Worm (Caenorhabditis elegans) whole organism, early embryonic: ENCODE results near the gene imph-1.
A peak's percentile ranks its signal among the peaks of the same experiment; 100 is the strongest.

ENCODE experiments used
- B0310.2 ChIP-seq: sonication (generic microtip); optimal IDR thresholded peaks from 2 replicates; lab custom pipeline; 2016; ENCODE audit warnings: mild to moderate bottlenecking, missing genetic modification characterization, missing compliant biosample characterization
- F13C5.2 ChIP-seq: sonication (generic microtip); optimal IDR thresholded peaks from 2 replicates; lab custom pipeline; 2017; ENCODE audit warnings: mild to moderate bottlenecking, missing genetic modification characterization, inconsistent platforms, missing compliant biosample characterization
- aly-1 ChIP-seq: sonication (generic microtip); optimal IDR thresholded peaks from 2 replicates; lab custom pipeline; 2016; ENCODE audit warnings: missing genetic modification characterization, missing compliant biosample characterization
- ama-1 ChIP-seq: fragments of 150-350 bp; optimal IDR thresholded peaks from 2 replicates; lab custom pipeline; 2014
- ceh-13 ChIP-seq: fragments of 200-800 bp; sonication (Bioruptor generic); optimal IDR thresholded peaks from 2 replicates; lab custom pipeline; 2018; ENCODE audit warnings: mild to moderate bottlenecking, missing genetic modification characterization, missing compliant biosample characterization
- ceh-36 ChIP-seq: sonication (generic microtip); optimal IDR thresholded peaks from 2 replicates; lab custom pipeline; 2016; ENCODE audit warnings: missing genetic modification characterization, inconsistent platforms, missing compliant biosample characterization
- ets-7 ChIP-seq: sonication (generic microtip); optimal IDR thresholded peaks from 2 replicates; lab custom pipeline; 2016; ENCODE audit warnings: missing genotype, missing genetic modification characterization, missing compliant biosample characterization
- flt-1 ChIP-seq: fragments of 200-800 bp; sonication (Bioruptor generic); IDR thresholded peaks from 2 replicates; pipeline ENCODE4 v1.3.6; 2022; ENCODE audit warnings: missing genetic modification characterization, missing compliant biosample characterization
- hmbx-1 ChIP-seq: sonication (generic microtip); optimal IDR thresholded peaks from 2 replicates; lab custom pipeline; 2016; ENCODE audit warnings: mild to moderate bottlenecking, missing genetic modification characterization, missing compliant biosample characterization
- hmg-4 ChIP-seq: fragments of 200-800 bp; sonication (Bioruptor generic); optimal IDR thresholded peaks from 2 replicates; lab custom pipeline; 2018; ENCODE audit warnings: mild to moderate bottlenecking, missing genetic modification characterization, missing compliant biosample characterization
- hnd-1 ChIP-seq: sonication (generic microtip); optimal IDR thresholded peaks from 2 replicates; lab custom pipeline; 2016; ENCODE audit warnings: missing genetic modification characterization, missing compliant biosample characterization
- pes-1 ChIP-seq: fragments of 200-800 bp; sonication (Bioruptor generic); IDR thresholded peaks from 2 replicates; pipeline ENCODE4 v1.3.6; 2022; ENCODE audit warnings: missing genetic modification reagents, missing genetic modification characterization, missing compliant biosample characterization
- scrt-1 ChIP-seq: fragments of 200-800 bp; sonication (Bioruptor generic); IDR thresholded peaks from 2 replicates; pipeline ENCODE4 v1.3.6; 2022; ENCODE audit warnings: missing genetic modification characterization, missing compliant biosample characterization
- sea-1 ChIP-seq: fragments of 200-800 bp; sonication (Bioruptor generic); conservative IDR thresholded peaks from 2 replicates; pipeline ENCODE4 v1.3.6; 2022; ENCODE audit warnings: missing genetic modification characterization, missing compliant biosample characterization
- tbx-11 ChIP-seq: fragments of 200-800 bp; sonication (Bioruptor generic); IDR thresholded peaks from 2 replicates; pipeline ENCODE4 v1.3.6; 2022; ENCODE audit warnings: missing genetic modification characterization, missing compliant biosample characterization
- tbx-37 ChIP-seq: fragments of 200-800 bp; sonication (Bioruptor generic); conservative IDR thresholded peaks from 2 replicates; pipeline ENCODE4 v1.3.6; 2022; ENCODE audit warnings: missing genetic modification reagents, missing genetic modification characterization, missing compliant biosample characterization
- tra-4 ChIP-seq: sonication (generic microtip); optimal IDR thresholded peaks from 2 replicates; lab custom pipeline; 2017; ENCODE audit warnings: missing genetic modification characterization, missing compliant biosample characterization

imph-1 gene

DNA sequence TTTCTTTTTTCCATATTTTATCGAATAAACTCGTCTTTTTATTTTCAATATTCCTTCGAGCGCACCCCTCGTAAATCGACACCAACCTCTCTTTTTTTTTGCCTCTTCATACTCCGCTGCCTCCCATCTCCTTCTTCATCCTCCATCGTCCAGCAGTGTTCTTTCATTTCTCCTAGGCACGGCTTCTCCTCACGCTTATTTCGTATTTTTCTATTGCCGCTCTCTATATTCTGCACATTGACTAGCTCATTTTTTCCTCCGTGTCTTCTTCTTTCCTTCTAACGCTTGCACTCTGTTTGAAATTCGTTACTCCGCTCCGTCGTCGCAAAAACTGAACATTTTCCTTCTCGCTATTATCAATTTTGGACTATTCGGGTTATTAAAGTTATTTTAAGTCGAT, 1.9 kb downstream of the imph-1 start:
- TF ChIP-seq F13C5.2 (tag; lab: Kevin White, UChicago), result no peak
- TF ChIP-seq ceh-36 (tag; lab: Kevin White, UChicago), result no peak
- no peak for TF ChIP-seq ama-1
- TF ChIP-seq sea-1 (GFP tag; lab: Robert Waterston, UW), result no peak
- TF ChIP-seq tbx-37, result no peak
- no peak for TF ChIP-seq B0310.2 (tag; lab: Kevin White, UChicago)
- no peak for TF ChIP-seq scrt-1 (GFP tag; lab: Robert Waterston, UW)
- no peak for TF ChIP-seq hmbx-1 (tag; lab: Kevin White, UChicago)
- TF ChIP-seq hmg-4 (GFP tag; lab: Kevin White, UChicago), result no peak
- TF ChIP-seq pes-1, result no peak

DNA sequence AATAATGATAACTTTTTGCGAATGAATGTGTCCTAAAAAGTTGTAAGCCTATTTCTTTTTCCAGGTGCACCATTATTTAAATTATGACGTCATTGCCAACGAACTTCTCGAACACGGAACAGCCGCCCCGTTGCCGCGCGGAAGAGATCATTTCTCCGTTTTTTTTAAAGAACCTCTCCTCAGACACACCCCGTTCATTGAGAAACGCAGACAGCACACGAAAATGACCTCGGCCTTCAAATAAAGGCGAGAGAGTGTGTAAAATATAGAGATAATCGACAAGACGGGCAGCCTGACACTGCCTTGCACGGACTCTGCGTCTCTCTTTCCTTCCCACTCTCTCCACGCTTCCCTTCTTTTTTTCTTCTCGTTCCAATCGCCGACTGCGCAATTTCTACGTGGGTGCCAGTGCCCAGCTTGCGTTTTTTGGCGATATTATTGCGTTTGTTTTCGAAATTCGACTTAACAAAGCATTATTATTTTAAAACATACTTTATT, 7.0 kb downstream of the imph-1 start:
- TF ChIP-seq tbx-37 (no peak), hmbx-1 (tag; lab: Kevin White, UChicago) (no peak), hnd-1 (tag; lab: Kevin White, UChicago) (no peak), F13C5.2 (tag; lab: Kevin White, UChicago) (peak; percentile 41), B0310.2 (tag; lab: Kevin White, UChicago) (no peak), tra-4 (tag; lab: Kevin White, UChicago) (no peak), flt-1 (GFP tag; lab: Robert Waterston, UW) (no peak), ets-7 (tag; lab: Kevin White, UChicago) (no peak), tbx-11 (GFP tag; lab: Robert Waterston, UW) (no peak), scrt-1 (GFP tag; lab: Robert Waterston, UW) (no peak), hmg-4 (GFP tag; lab: Kevin White, UChicago) (peak; percentile 7), aly-1 (tag; lab: Kevin White, UChicago) (no peak), sea-1 (GFP tag; lab: Robert Waterston, UW) (no peak)

DNA sequence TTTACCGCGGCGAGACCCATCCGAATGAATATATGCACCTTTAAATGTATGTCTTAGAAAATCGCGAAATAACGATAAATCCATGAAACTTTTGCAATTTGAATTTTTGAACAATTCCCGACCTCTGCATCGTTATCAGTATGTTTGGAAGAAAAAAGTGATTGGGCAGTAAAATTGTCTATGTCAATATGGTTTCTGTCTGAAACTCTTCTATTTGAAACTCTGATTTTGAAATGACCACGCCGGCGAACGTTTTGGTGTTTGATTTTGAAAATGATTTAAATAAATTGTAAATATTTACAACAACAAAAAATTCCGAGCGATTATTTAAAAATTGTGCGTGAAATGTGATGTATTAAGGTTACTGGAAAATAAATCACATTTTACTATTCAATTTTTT, 7.9 kb downstream of the imph-1 start:
- TF ChIP-seq tbx-37 (no peak), hmg-4 (GFP tag; lab: Kevin White, UChicago) (no peak), sea-1 (GFP tag; lab: Robert Waterston, UW) (no peak), F13C5.2 (tag; lab: Kevin White, UChicago) (no peak), ceh-36 (tag; lab: Kevin White, UChicago) (no peak), tra-4 (tag; lab: Kevin White, UChicago) (no peak), scrt-1 (GFP tag; lab: Robert Waterston, UW) (no peak), aly-1 (tag; lab: Kevin White, UChicago) (no peak), pes-1 (no peak), flt-1 (GFP tag; lab: Robert Waterston, UW) (no peak), ets-7 (tag; lab: Kevin White, UChicago) (no peak), B0310.2 (tag; lab: Kevin White, UChicago) (no peak), tbx-11 (GFP tag; lab: Robert Waterston, UW) (no peak), hmbx-1 (tag; lab: Kevin White, UChicago) (no peak), hnd-1 (tag; lab: Kevin White, UChicago) (no peak), ama-1 (no peak), ceh-13 (GFP tag; lab: Kevin White, UChicago) (no peak)

DNA sequence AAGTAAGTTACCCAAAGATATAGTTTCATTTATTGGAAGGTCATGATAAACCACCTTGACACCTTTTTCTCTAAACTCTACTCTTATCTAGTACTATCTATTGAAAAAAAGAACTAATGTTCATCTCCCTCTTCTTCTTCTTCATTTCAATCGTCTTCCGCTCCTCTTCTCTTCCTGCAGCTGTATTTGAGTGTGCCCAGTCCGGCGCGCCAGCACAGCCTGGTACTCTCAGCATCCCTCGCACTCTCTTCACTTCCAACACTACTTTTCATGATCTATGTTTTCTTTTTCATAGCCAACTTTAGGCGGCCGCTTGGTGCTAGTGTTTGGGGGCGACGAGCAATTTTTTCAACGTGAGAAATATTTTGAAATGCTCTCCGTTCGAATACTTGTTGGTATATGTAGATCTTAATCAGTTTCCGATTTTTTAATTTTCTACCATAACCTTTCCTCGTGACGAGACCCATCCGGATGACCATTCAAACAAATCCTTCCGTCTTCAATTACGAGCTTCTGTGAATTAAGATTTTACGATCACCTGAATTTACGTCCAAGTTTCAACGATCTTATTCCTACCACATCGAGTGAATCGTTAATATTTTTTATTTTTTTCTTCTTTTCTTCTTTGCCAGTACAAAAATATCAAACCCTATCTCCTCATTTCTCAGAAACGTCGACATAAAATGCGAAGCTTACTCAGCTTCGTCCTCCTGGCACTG, 8.8 kb downstream of the imph-1 start, which contains the start of gene pan-1:
Gene pan-1 (plus strand): TSS at position 669 of the 719 bp plus-strand sequence.
- TF ChIP-seq sea-1 (GFP tag; lab: Robert Waterston, UW) (no peak), F13C5.2 (tag; lab: Kevin White, UChicago) (peak; percentile 32)

DNA sequence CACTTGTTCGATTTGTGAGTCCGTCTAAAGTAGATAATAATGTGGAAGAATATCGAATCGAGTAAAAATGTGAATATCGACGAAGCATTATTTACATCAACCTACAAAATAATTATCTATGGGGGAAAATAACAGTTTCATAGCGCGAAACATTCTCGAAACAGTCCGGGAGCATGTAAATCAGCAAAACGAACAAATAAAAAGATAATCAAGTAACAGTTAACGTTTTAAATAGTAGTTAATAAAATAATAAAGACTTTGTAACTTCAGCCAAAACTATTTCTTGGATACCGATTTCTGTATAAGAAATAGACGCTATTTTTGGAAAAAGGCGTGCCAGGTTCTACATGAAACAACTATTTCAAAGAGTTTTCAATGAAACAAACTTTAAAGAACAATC, 14.6 kb downstream of the imph-1 start, which contains the start of gene mlcd-1:
Gene mlcd-1 (minus strand): TSS at position 101 of the 400 bp plus-strand sequence.
- TF ChIP-seq scrt-1 (GFP tag; lab: Robert Waterston, UW), result no peak
- no peak for TF ChIP-seq ceh-13 (GFP tag; lab: Kevin White, UChicago)
- TF ChIP-seq B0310.2 (tag; lab: Kevin White, UChicago), result no peak
- no peak for TF ChIP-seq flt-1 (GFP tag; lab: Robert Waterston, UW)
- TF ChIP-seq sea-1 (GFP tag; lab: Robert Waterston, UW), result no peak
- no peak for TF ChIP-seq tra-4 (tag; lab: Kevin White, UChicago)

DNA sequence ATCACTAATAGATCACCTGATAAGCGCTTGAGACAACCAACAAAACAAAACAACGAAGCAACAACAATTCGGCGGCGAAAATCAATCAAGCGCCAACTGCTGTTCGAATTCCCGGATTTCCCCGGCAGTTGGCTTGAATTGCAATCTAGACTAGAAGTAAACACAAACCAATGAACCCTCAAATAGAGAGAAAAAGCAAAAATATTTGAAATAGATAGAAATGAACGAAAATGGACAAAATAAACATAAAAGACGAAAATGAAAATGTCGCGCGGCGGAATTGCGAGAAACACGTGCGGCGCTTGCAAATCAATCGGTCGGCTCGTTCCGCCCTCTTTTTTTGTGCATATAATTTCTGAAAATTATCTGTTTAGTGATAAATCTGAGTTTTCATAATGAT, 15.0 kb downstream of the imph-1 start, which contains the start of gene idhg-1:
Gene idhg-1 (plus strand): TSS at position 343 of the 400 bp plus-strand sequence.
- peak; percentile 91 for TF ChIP-seq B0310.2 (tag; lab: Kevin White, UChicago)
- peak; percentile 96 for TF ChIP-seq ets-7 (tag; lab: Kevin White, UChicago)
- TF ChIP-seq hmbx-1 (tag; lab: Kevin White, UChicago), result peak; percentile 85
- peak; percentile 94 for TF ChIP-seq aly-1 (tag; lab: Kevin White, UChicago)
- peak; percentile 87 for TF ChIP-seq hnd-1 (tag; lab: Kevin White, UChicago)
- TF ChIP-seq F13C5.2 (tag; lab: Kevin White, UChicago), result peak; percentile 88
- peak; percentile 98 for TF ChIP-seq tbx-11 (GFP tag; lab: Robert Waterston, UW)
- TF ChIP-seq sea-1 (GFP tag; lab: Robert Waterston, UW), result peak; percentile 98
- TF ChIP-seq scrt-1 (GFP tag; lab: Robert Waterston, UW), result peak; percentile 93
- TF ChIP-seq flt-1 (GFP tag; lab: Robert Waterston, UW), result peak; percentile 93
- peak; percentile 98 for TF ChIP-seq ceh-13 (GFP tag; lab: Kevin White, UChicago)
- peak; percentile 97 for TF ChIP-seq hmg-4 (GFP tag; lab: Kevin White, UChicago)
- peak; percentile 93 for TF ChIP-seq tra-4 (tag; lab: Kevin White, UChicago)
- TF ChIP-seq pes-1, result peak; percentile 97
- peak; percentile 94 for TF ChIP-seq tbx-37
- no peak for TF ChIP-seq ama-1
- TF ChIP-seq ceh-36 (tag; lab: Kevin White, UChicago), result peak; percentile 92
